Worm (Caenorhabditis elegans): ENCODE measurements around the gene spin-1.

- TF ChIP-seq D1046.2 (GFP tag; IDR thresholded peaks at IDR 0.05), result no peak
- no peak for TF ChIP-seq snpc-4 (tag; optimal IDR thresholded peaks at IDR 0.05)
- no peak for TF ChIP-seq lir-3 (tag; optimal IDR thresholded peaks at IDR 0.05)
- no peak for TF ChIP-seq daf-16 (GFP tag; optimal IDR thresholded peaks at IDR 0.05)
- TF ChIP-seq daf-16 (tag; optimal IDR thresholded peaks at IDR 0.05), result no peak
- TF ChIP-seq unc-39 (tag; optimal IDR thresholded peaks at IDR 0.05), result no peak
- no peak for TF ChIP-seq pha-4 (GFP tag; IDR thresholded peaks at IDR 0.05)
- no peak for TF ChIP-seq pha-4 (tag; optimal IDR thresholded peaks at IDR 0.05)
- no peak for TF ChIP-seq snpc-1.2 (GFP tag; IDR thresholded peaks at IDR 0.05)
- TF ChIP-seq unc-62 (GFP tag; optimal IDR thresholded peaks at IDR 0.05 in 1 of 2), result no peak
- no peak for TF ChIP-seq unc-62 (tag; optimal IDR thresholded peaks at IDR 0.05)
- no peak for TF ChIP-seq nhr-10 (tag; optimal IDR thresholded peaks at IDR 0.05)
- no peak for TF ChIP-seq dmd-9 (GFP tag; IDR thresholded peaks at IDR 0.05)
These were observed 47.4 kb downstream of the spin-1 start, which contains the start of gene C27A7.5 for ce11 chrV:12162220-12162619.
